Fruit fly (Drosophila melanogaster) whole organism, embryonic: Measurements from ENCODE around the gene CG42716.

Experiments used
- Awh ChIP-seq: fragments of 200-800 bp; sonication (Bioruptor generic); IDR thresholded peaks from 2 replicates; pipeline ENCODE4, ENCODE4 v1.3.6; 2022; ENCODE audit warnings: missing biosample characterization, missing genetic modification characterization
- B-H1 ChIP-seq: fragments of 200-800 bp; sonication (Bioruptor generic); IDR thresholded peaks from 3 replicates; pipeline ENCODE4 v1.3.6; 2022; ENCODE audit warnings: missing biosample characterization, missing genetic modification characterization
- Bteb2 ChIP-seq: fragments of 200-800 bp; sonication (Bioruptor generic); optimal IDR thresholded peaks from 2 replicates; lab custom pipeline; 2016; ENCODE audit warnings: missing biosample characterization, missing genetic modification characterization
- CG10267 ChIP-seq: fragments of 200-800 bp; sonication (Bioruptor generic); optimal IDR thresholded peaks from 2 replicates; lab custom pipeline; 2018; ENCODE audit warnings: missing biosample characterization, mild to moderate bottlenecking, missing genetic modification characterization, moderate library complexity
- CG10321 ChIP-seq: fragments of 200-800 bp; sonication (Bioruptor generic); IDR thresholded peaks from 2 replicates; pipeline ENCODE4 v1.3.6; 2022; ENCODE audit warnings: missing biosample characterization, missing genetic modification characterization
- CG11504 ChIP-seq: fragments of 200-800 bp; sonication (Bioruptor generic); optimal IDR thresholded peaks from 3 replicates; lab custom pipeline; 2019; ENCODE audit warnings: missing biosample characterization, mild to moderate bottlenecking, missing genetic modification characterization, moderate library complexity
- CG13424 ChIP-seq: fragments of 200-800 bp; sonication (Bioruptor generic); optimal IDR thresholded peaks from 2 replicates; lab custom pipeline; 2019; ENCODE audit warnings: missing biosample characterization, mild to moderate bottlenecking, missing genetic modification characterization, moderate library complexity
- CG13894 ChIP-seq: fragments of 200-800 bp; sonication (Bioruptor generic); optimal IDR thresholded peaks from 3 replicates; lab custom pipeline; 2018; ENCODE audit warnings: missing biosample characterization, mild to moderate bottlenecking, missing genetic modification characterization, moderate library complexity
- CG15073 ChIP-seq: fragments of 200-800 bp; sonication (Bioruptor generic); optimal IDR thresholded peaks from 2 replicates; lab custom pipeline; 2016; ENCODE audit warnings: missing biosample characterization, missing genetic modification characterization
- CG17829 ChIP-seq: fragments of 200-800 bp; optimal IDR thresholded peaks from 2 replicates; lab custom pipeline; 2019; ENCODE audit warnings: missing biosample characterization, mild to moderate bottlenecking, missing genetic modification characterization, moderate library complexity
- CG2199 ChIP-seq: fragments of 200-800 bp; sonication (Bioruptor generic); IDR thresholded peaks from 3 replicates; pipeline ENCODE4 v1.3.6; 2022; ENCODE audit warnings: missing biosample characterization, missing genetic modification characterization
- CG2875 ChIP-seq: fragments of 200-800 bp; sonication (Bioruptor generic); optimal IDR thresholded peaks from 2 replicates; lab custom pipeline; 2017; ENCODE audit warnings: missing biosample characterization, mild to moderate bottlenecking, missing genetic modification characterization, missing genetic modification reagents
- CG32772 ChIP-seq: fragments of 200-800 bp; sonication (Bioruptor generic); IDR thresholded peaks from 2 replicates; pipeline ENCODE4 v1.3.6; 2022; ENCODE audit warnings: missing biosample characterization, missing genetic modification characterization
- CG33557 ChIP-seq: fragments of 200-800 bp; sonication (Bioruptor generic); optimal IDR thresholded peaks from 2 replicates; lab custom pipeline; 2019; ENCODE audit warnings: missing biosample characterization, mild to moderate bottlenecking, missing genetic modification characterization, moderate library complexity
- CG42726 ChIP-seq: fragments of 200-800 bp; sonication (Bioruptor generic); IDR thresholded peaks from 2 replicates; pipeline ENCODE4 v1.3.6; 2022; ENCODE audit warnings: missing biosample characterization, missing genetic modification characterization; ENCODE audit not compliant: partially characterized antibody
- CG4360 ChIP-seq: fragments of 200-800 bp; sonication (Bioruptor generic); IDR thresholded peaks from 2 replicates; pipeline ENCODE4 v1.3.6; 2022; ENCODE audit warnings: missing biosample characterization, missing genetic modification characterization
- CG6689 ChIP-seq: fragments of 200-800 bp; sonication (Bioruptor generic); IDR thresholded peaks from 2 replicates; pipeline ENCODE4 v1.3.6; 2022; ENCODE audit warnings: missing biosample characterization, missing genetic modification characterization
- CG6791 ChIP-seq: fragments of 200-800 bp; sonication (Bioruptor generic); IDR thresholded peaks from 3 replicates; pipeline ENCODE4 v1.3.6; 2022; ENCODE audit warnings: missing biosample characterization, missing genetic modification characterization; ENCODE audit not compliant: partially characterized antibody
- CG6854 ChIP-seq: fragments of 200-800 bp; sonication (Bioruptor generic); optimal IDR thresholded peaks from 3 replicates; lab custom pipeline; 2017; ENCODE audit warnings: missing biosample characterization, mild to moderate bottlenecking, missing genetic modification characterization
- CG9797 ChIP-seq: fragments of 200-800 bp; sonication (Bioruptor generic); optimal IDR thresholded peaks from 3 replicates; lab custom pipeline; 2018; ENCODE audit warnings: missing biosample characterization, mild to moderate bottlenecking, missing genetic modification characterization
- CoRest ChIP-seq: fragments of 200-800 bp; sonication (Bioruptor generic); optimal IDR thresholded peaks from 3 replicates; lab custom pipeline; 2018; ENCODE audit warnings: missing biosample characterization, mild to moderate bottlenecking, missing genetic modification characterization, moderate library complexity
- Dfd ChIP-seq, 2 experiments: fragments of >200 bp; optimal IDR thresholded peaks; 2 replicates each; lab custom pipeline; 2017; ENCODE audit warnings: missing biosample characterization in 2 of 2, missing genetic modification characterization in 2 of 2
- Gsc ChIP-seq: fragments of 200-800 bp; sonication (Bioruptor generic); IDR thresholded peaks from 2 replicates; pipeline ENCODE4 v1.3.6; 2022; ENCODE audit warnings: missing biosample characterization, missing genetic modification characterization
- Mad ChIP-seq: fragments of 200-800 bp; sonication (Bioruptor generic); optimal IDR thresholded peaks from 2 replicates; lab custom pipeline; 2016; ENCODE audit warnings: missing biosample characterization, missing genetic modification characterization
- Max ChIP-seq: fragments of 200-800 bp; sonication (Bioruptor generic); optimal IDR thresholded peaks from 2 replicates; lab custom pipeline; 2016; ENCODE audit warnings: missing biosample characterization, mild to moderate bottlenecking, missing genetic modification characterization
- Myb ChIP-seq: fragments of 200-800 bp; sonication (Bioruptor generic); optimal IDR thresholded peaks from 2 replicates; lab custom pipeline; 2016; ENCODE audit warnings: missing biosample characterization, missing genetic modification characterization
- Oli ChIP-seq: fragments of 200-800 bp; sonication (Bioruptor generic); optimal IDR thresholded peaks from 2 replicates; lab custom pipeline; 2018; ENCODE audit warnings: missing biosample characterization, mild to moderate bottlenecking, missing genetic modification characterization, moderate library complexity
- Opbp ChIP-seq: fragments of 200-800 bp; sonication (Bioruptor generic); IDR thresholded peaks from 3 replicates; pipeline ENCODE4 v1.3.6; 2022; ENCODE audit warnings: missing biosample characterization, missing genetic modification characterization; ENCODE audit not compliant: partially characterized antibody
- Pdp1 ChIP-seq, 2 experiments: fragments of 200-800 bp; sonication (Bioruptor generic); optimal IDR thresholded peaks; 3 replicates each; lab custom pipeline; 2016; ENCODE audit warnings: missing biosample characterization in 2 of 2, missing genetic modification characterization in 2 of 2, mild to moderate bottlenecking in 1 of 2, moderate library complexity in 1 of 2
- Rx ChIP-seq: fragments of 200-800 bp; sonication (Bioruptor generic); IDR thresholded peaks from 2 replicates; pipeline ENCODE4 v1.3.6; 2022; ENCODE audit warnings: missing biosample characterization, missing genetic modification characterization
- Sox100B ChIP-seq: fragments of 200-800 bp; sonication (Bioruptor generic); optimal IDR thresholded peaks from 3 replicates; lab custom pipeline; 2018; ENCODE audit warnings: missing biosample characterization, mild to moderate bottlenecking, missing genetic modification characterization
- aop ChIP-seq: fragments of 200-800 bp; sonication (Bioruptor generic); IDR thresholded peaks from 2 replicates; pipeline ENCODE4 v1.3.6; 2022; ENCODE audit warnings: missing biosample characterization, missing genetic modification characterization
- br ChIP-seq: fragments of >200 bp; optimal IDR thresholded peaks from 2 replicates; lab custom pipeline; 2017
- btn ChIP-seq: fragments of 200-800 bp; sonication (Bioruptor generic); optimal IDR thresholded peaks from 2 replicates; lab custom pipeline; 2016; ENCODE audit warnings: missing biosample characterization, missing genetic modification characterization
- crol ChIP-seq: fragments of 200-800 bp; sonication (Bioruptor generic); IDR thresholded peaks from 2 replicates; pipeline ENCODE4 v1.3.6; 2022; ENCODE audit warnings: missing biosample characterization, missing genetic modification characterization
- eve ChIP-seq, 2 experiments: fragments of >200 bp; optimal IDR thresholded peaks; 2 replicates each; lab custom pipeline; 2017; ENCODE audit warnings: missing biosample characterization in 2 of 2, missing genetic modification characterization in 2 of 2
- gce ChIP-seq: fragments of 200-800 bp; sonication (Bioruptor generic); IDR thresholded peaks from 3 replicates; pipeline ENCODE4 v1.3.6; 2022; ENCODE audit warnings: missing biosample characterization, missing genetic modification characterization
- gsb ChIP-seq: fragments of 200-800 bp; sonication (Bioruptor generic); IDR thresholded peaks from 2 replicates; pipeline ENCODE4 v1.3.6; 2022; ENCODE audit warnings: missing biosample characterization, missing genetic modification characterization
- gsb-n ChIP-seq: fragments of 200-800 bp; sonication (Bioruptor generic); optimal IDR thresholded peaks from 3 replicates; lab custom pipeline; 2018; ENCODE audit warnings: missing biosample characterization, mild to moderate bottlenecking, missing genetic modification characterization
- ind ChIP-seq: fragments of 200-800 bp; sonication (Bioruptor generic); optimal IDR thresholded peaks from 3 replicates; lab custom pipeline; 2016; ENCODE audit warnings: missing biosample characterization, missing genetic modification characterization
- kni ChIP-seq: fragments of 200-800 bp; sonication (Bioruptor generic); optimal IDR thresholded peaks from 3 replicates; lab custom pipeline; 2017; ENCODE audit warnings: mild to moderate bottlenecking, missing biosample characterization, missing genetic modification reagents, missing genetic modification characterization
- maf-S ChIP-seq: fragments of 200-800 bp; sonication (Bioruptor generic); optimal IDR thresholded peaks from 2 replicates; lab custom pipeline; 2016; ENCODE audit warnings: missing biosample characterization, missing genetic modification characterization
- odd ChIP-seq: fragments of 200-800 bp; sonication (Bioruptor generic); optimal IDR thresholded peaks from 2 replicates; lab custom pipeline; 2017; ENCODE audit warnings: missing biosample characterization, mild to moderate bottlenecking, missing genetic modification characterization
- p53 ChIP-seq: fragments of 200-800 bp; sonication (Bioruptor generic); optimal IDR thresholded peaks from 2 replicates; lab custom pipeline; 2016; ENCODE audit warnings: missing biosample characterization, missing genetic modification characterization
- pzg ChIP-seq: fragments of 200-800 bp; sonication (Bioruptor generic); optimal IDR thresholded peaks from 3 replicates; lab custom pipeline; 2018; ENCODE audit warnings: missing biosample characterization, mild to moderate bottlenecking, missing genetic modification characterization, moderate library complexity
- schlank ChIP-seq: fragments of 200-800 bp; sonication (Bioruptor generic); optimal IDR thresholded peaks from 2 replicates; lab custom pipeline; 2018; ENCODE audit warnings: missing biosample characterization, mild to moderate bottlenecking, missing genetic modification characterization
- sqz ChIP-seq: fragments of 200-800 bp; sonication (Bioruptor generic); optimal IDR thresholded peaks from 3 replicates; lab custom pipeline; 2018; ENCODE audit warnings: missing biosample characterization, mild to moderate bottlenecking, missing genetic modification characterization
- tna ChIP-seq: fragments of 200-800 bp; sonication (Bioruptor generic); IDR thresholded peaks from 2 replicates; pipeline ENCODE4 v1.3.6; 2022; ENCODE audit warnings: missing biosample characterization, missing genetic modification characterization; ENCODE audit not compliant: partially characterized antibody
- wor ChIP-seq: fragments of 200-800 bp; sonication (Bioruptor generic); IDR thresholded peaks from 2 replicates; pipeline ENCODE4 v1.3.6; 2022; ENCODE audit warnings: missing biosample characterization, missing genetic modification characterization
- z ChIP-seq: fragments of 200-800 bp; sonication (Bioruptor generic); IDR thresholded peaks from 3 replicates; pipeline ENCODE4 v1.3.6; 2022; ENCODE audit warnings: missing biosample characterization, missing genetic modification characterization

The CG42716 gene

dm6 chr3L:16024276-16025019, 9.1 kb upstream of the CG42716 start (continued):
- TF ChIP-seq CoRest (tag; lab: Kevin White, UChicago) (no peak), tna (no peak), pzg (GFP tag; lab: Kevin White, UChicago) (no peak), CG2875 (GFP tag; lab: Kevin White, UChicago) (peak; percentile 10), ind (GFP tag; lab: Kevin White, UChicago) (no peak), gsb (no peak), p53 (GFP tag; lab: Kevin White, UChicago) (no peak), Opbp (GFP tag; lab: Robert Waterston, UW) (no peak), CG13894 (tag; lab: Kevin White, UChicago) (no peak), wor (GFP tag; lab: Robert Waterston, UW) (no peak), CG11504 (tag; lab: Kevin White, UChicago) (peak; percentile 40), gsb-n (tag; lab: Kevin White, UChicago) (no peak), Mad (no peak), z (GFP tag; lab: Robert Waterston, UW) (no peak), eve (GFP tag; optimal IDR thresholded peaks at IDR 0.05; lab: Kevin White, UChicago) (peak in 1 of 2 experiments; percentile 12), CG6854 (GFP tag; lab: Kevin White, UChicago) (no peak), CG10321 (GFP tag; lab: Robert Waterston, UW) (no peak), Awh (GFP tag; lab: Robert Waterston, UW) (no peak), maf-S (GFP tag; lab: Kevin White, UChicago) (no peak), Rx (GFP tag; lab: Robert Waterston, UW) (no peak), crol (GFP tag; lab: Robert Waterston, UW) (peak; percentile 77), CG17829 (tag; lab: Kevin White, UChicago) (peak; percentile 24), Bteb2 (GFP tag; lab: Kevin White, UChicago) (no peak), CG13424 (tag; lab: Kevin White, UChicago) (peak; percentile 10), odd (GFP tag; lab: Kevin White, UChicago) (no peak), aop (no peak), Oli (tag; lab: Kevin White, UChicago) (peak; percentile 31), CG42726 (GFP tag; lab: Robert Waterston, UW) (no peak), Myb (GFP tag; lab: Kevin White, UChicago) (peak; percentile 13), br (lab: Kevin White, UChicago) (no peak), btn (GFP tag; lab: Kevin White, UChicago) (no peak), Gsc (GFP tag; lab: Robert Waterston, UW) (no peak), CG6791 (GFP tag; lab: Robert Waterston, UW) (no peak), schlank (tag; lab: Kevin White, UChicago) (no peak), CG4360 (GFP tag; lab: Robert Waterston, UW) (no peak), Sox100B (GFP tag; lab: Kevin White, UChicago) (peak; percentile 31), Max (GFP tag; lab: Kevin White, UChicago) (no peak), CG2199 (GFP tag; lab: Robert Waterston, UW) (no peak), CG33557 (GFP tag; lab: Kevin White, UChicago) (no peak), Pdp1 (GFP tag; optimal IDR thresholded peaks at IDR 0.05; lab: Kevin White, UChicago) (peak in 1 of 2 experiments; percentile 38), CG15073 (GFP tag; lab: Kevin White, UChicago) (no peak), CG6689 (GFP tag; lab: Robert Waterston, UW) (0 out of 2 replicates have a peak, but pooled peaks have one; percentile 17), kni (no peak), sqz (GFP tag; lab: Kevin White, UChicago) (no peak), B-H1 (GFP tag; lab: Robert Waterston, UW) (no peak), CG10267 (tag; lab: Kevin White, UChicago) (peak; percentile 20), Dfd (GFP tag; optimal IDR thresholded peaks at IDR 0.05; lab: Kevin White, UChicago) (no peak), gce (GFP tag; lab: Robert Waterston, UW) (no peak), CG9797 (GFP tag; lab: Kevin White, UChicago) (no peak), CG32772 (GFP tag; lab: Robert Waterston, UW) (no peak)
